Fruit fly (Drosophila melanogaster) whole organism, embryonic: ENCODE measurements around the gene Cyp310a1.

Source experiments
- B-H1 ChIP-seq: fragments of 200-800 bp; sonication (Bioruptor generic); IDR thresholded peaks from 3 replicates; pipeline ENCODE4 v1.3.6; 2022; ENCODE audit warnings: missing biosample characterization, missing genetic modification characterization
- CG15696 ChIP-seq: fragments of 200-800 bp; sonication (Bioruptor generic); optimal IDR thresholded peaks from 2 replicates; lab custom pipeline; 2019; ENCODE audit warnings: missing biosample characterization, mild to moderate bottlenecking, missing genetic modification characterization, moderate library complexity
- CG16863 ChIP-seq: fragments of 200-800 bp; sonication (Bioruptor generic); optimal IDR thresholded peaks from 3 replicates; lab custom pipeline; 2016; ENCODE audit warnings: missing biosample characterization, missing genetic modification characterization
- CG17186 ChIP-seq: fragments of 200-800 bp; sonication (Bioruptor generic); optimal IDR thresholded peaks from 3 replicates; lab custom pipeline; 2017; ENCODE audit warnings: missing biosample characterization, missing genetic modification reagents, missing genetic modification characterization
- CG17912 ChIP-seq: fragments of 200-800 bp; sonication (Bioruptor generic); optimal IDR thresholded peaks from 2 replicates; lab custom pipeline; 2018; ENCODE audit warnings: missing biosample characterization, mild to moderate bottlenecking, missing genetic modification characterization
- CG18476 ChIP-seq: fragments of 200-800 bp; sonication (Bioruptor generic); optimal IDR thresholded peaks from 2 replicates; lab custom pipeline; 2016; ENCODE audit warnings: missing biosample characterization, mild to moderate bottlenecking, missing genetic modification characterization
- CG18619 ChIP-seq: fragments of 200-800 bp; sonication (Bioruptor generic); optimal IDR thresholded peaks from 3 replicates; lab custom pipeline; 2017; ENCODE audit warnings: missing biosample characterization, mild to moderate bottlenecking, missing genetic modification characterization
- CG2116 ChIP-seq: fragments of 200-800 bp; sonication (Bioruptor generic); optimal IDR thresholded peaks from 3 replicates; lab custom pipeline; 2018; ENCODE audit warnings: missing biosample characterization, mild to moderate bottlenecking, missing genetic modification characterization
- CG2678 ChIP-seq: fragments of 200-800 bp; sonication (Bioruptor generic); optimal IDR thresholded peaks from 3 replicates; lab custom pipeline; 2019; ENCODE audit warnings: missing biosample characterization, mild to moderate bottlenecking, missing genetic modification characterization, moderate library complexity
- CG2889 ChIP-seq: fragments of 200-800 bp; sonication (Bioruptor generic); IDR thresholded peaks from 3 replicates; pipeline ENCODE4 v1.3.6; 2022; ENCODE audit warnings: missing biosample characterization, missing genetic modification characterization
- CG30431 ChIP-seq: fragments of 200-800 bp; sonication (Bioruptor generic); optimal IDR thresholded peaks from 2 replicates; lab custom pipeline; 2017; ENCODE audit warnings: missing biosample characterization, missing genetic modification characterization
- CG31224 ChIP-seq: fragments of 200-800 bp; sonication (Bioruptor generic); IDR thresholded peaks from 2 replicates; pipeline ENCODE4 v1.3.6; 2022; ENCODE audit warnings: missing biosample characterization, missing genetic modification characterization
- CG31388 ChIP-seq: fragments of 200-800 bp; sonication (Bioruptor generic); optimal IDR thresholded peaks from 2 replicates; lab custom pipeline; 2016; ENCODE audit warnings: missing biosample characterization, missing genetic modification characterization
- CG31441 ChIP-seq: fragments of 200-800 bp; sonication (Bioruptor generic); IDR thresholded peaks from 2 replicates; pipeline ENCODE4 v1.3.6; 2022; ENCODE audit warnings: missing biosample characterization, missing genetic modification characterization
- CG33557 ChIP-seq: fragments of 200-800 bp; sonication (Bioruptor generic); optimal IDR thresholded peaks from 2 replicates; lab custom pipeline; 2019; ENCODE audit warnings: missing biosample characterization, mild to moderate bottlenecking, missing genetic modification characterization, moderate library complexity
- CG4360 ChIP-seq: fragments of 200-800 bp; sonication (Bioruptor generic); IDR thresholded peaks from 2 replicates; pipeline ENCODE4 v1.3.6; 2022; ENCODE audit warnings: missing biosample characterization, missing genetic modification characterization
- CG5953 ChIP-seq: fragments of 200-800 bp; sonication (Bioruptor generic); IDR thresholded peaks from 2 replicates; pipeline ENCODE4 v1.3.6; 2022; ENCODE audit warnings: missing biosample characterization, missing genetic modification characterization
- CG7271 ChIP-seq: fragments of 200-800 bp; sonication (Bioruptor generic); optimal IDR thresholded peaks from 2 replicates; lab custom pipeline; 2018; ENCODE audit warnings: missing biosample characterization, mild to moderate bottlenecking, missing genetic modification characterization, moderate library complexity
- CG8290 ChIP-seq, 3 experiments: fragments of 200-800 bp; sonication (Bioruptor generic); optimal IDR thresholded peaks; 2 replicates each; lab custom pipeline; 2016 to 2019; ENCODE audit warnings: missing biosample characterization in 3 of 3, missing genetic modification characterization in 3 of 3, mild to moderate bottlenecking in 2 of 3, moderate library complexity in 1 of 3
- CG8944 ChIP-seq: fragments of 200-800 bp; sonication (Bioruptor generic); optimal IDR thresholded peaks from 3 replicates; lab custom pipeline; 2016; ENCODE audit warnings: missing biosample characterization, missing genetic modification characterization
- Chrac-16 ChIP-seq: fragments of 200-800 bp; sonication (Bioruptor generic); optimal IDR thresholded peaks from 3 replicates; lab custom pipeline; 2016; ENCODE audit warnings: missing biosample characterization, missing genetic modification characterization
- Dbx ChIP-seq: fragments of 200-800 bp; sonication (Bioruptor generic); IDR thresholded peaks from 3 replicates; pipeline ENCODE4 v1.3.6; 2022; ENCODE audit warnings: missing biosample characterization, missing genetic modification characterization
- Dll ChIP-seq: fragments of 200-800 bp; sonication (Bioruptor generic); IDR thresholded peaks from 4 replicates; pipeline ENCODE4 v1.3.6; 2022; ENCODE audit warnings: missing biosample characterization, missing genetic modification characterization; ENCODE audit not compliant: partially characterized antibody
- Drgx ChIP-seq: fragments of 200-800 bp; sonication (Bioruptor generic); IDR thresholded peaks from 2 replicates; pipeline ENCODE4 v1.3.6; 2022; ENCODE audit warnings: missing biosample characterization, missing genetic modification characterization
- E2f1 ChIP-seq: fragments of 200-800 bp; sonication (Bioruptor generic); IDR thresholded peaks from 2 replicates; pipeline ENCODE4 v1.3.6; 2022; ENCODE audit warnings: missing biosample characterization, missing genetic modification characterization
- Gsc ChIP-seq: fragments of 200-800 bp; sonication (Bioruptor generic); IDR thresholded peaks from 2 replicates; pipeline ENCODE4 v1.3.6; 2022; ENCODE audit warnings: missing biosample characterization, missing genetic modification characterization
- HLH54F ChIP-seq: fragments of 200-800 bp; sonication (Bioruptor generic); optimal IDR thresholded peaks from 3 replicates; lab custom pipeline; 2016; ENCODE audit warnings: missing biosample characterization, missing genetic modification characterization
- Hmx ChIP-seq: fragments of 200-800 bp; sonication (Bioruptor generic); optimal IDR thresholded peaks from 2 replicates; lab custom pipeline; 2016; ENCODE audit warnings: missing biosample characterization, missing genetic modification characterization
- Hsf ChIP-seq: fragments of 200-800 bp; sonication (Bioruptor generic); optimal IDR thresholded peaks from 3 replicates; lab custom pipeline; 2016; ENCODE audit warnings: missing biosample characterization, missing genetic modification characterization
- MBD-R2 ChIP-seq: fragments of 200-800 bp; sonication (Bioruptor generic); IDR thresholded peaks from 2 replicates; pipeline ENCODE4 v1.3.6; 2022; ENCODE audit warnings: missing biosample characterization, missing genetic modification characterization
- MESR4 ChIP-seq: fragments of 200-800 bp; sonication (Bioruptor generic); optimal IDR thresholded peaks from 2 replicates; lab custom pipeline; 2018; ENCODE audit warnings: missing biosample characterization, mild to moderate bottlenecking, missing genetic modification characterization, moderate library complexity
- Sox100B ChIP-seq: fragments of 200-800 bp; sonication (Bioruptor generic); optimal IDR thresholded peaks from 3 replicates; lab custom pipeline; 2018; ENCODE audit warnings: missing biosample characterization, mild to moderate bottlenecking, missing genetic modification characterization
- Tbp ChIP-seq: fragments of >200 bp; optimal IDR thresholded peaks from 2 replicates; lab custom pipeline; 2018; ENCODE audit warnings: missing biosample characterization, missing genetic modification characterization
- ato ChIP-seq: fragments of 200-800 bp; sonication (Bioruptor generic); IDR thresholded peaks from 2 replicates; pipeline ENCODE4 v1.3.6; 2022; ENCODE audit warnings: missing biosample characterization, missing genetic modification characterization; ENCODE audit not compliant: partially characterized antibody
- az2 ChIP-seq: fragments of 200-800 bp; sonication (Bioruptor generic); optimal IDR thresholded peaks from 3 replicates; lab custom pipeline; 2016; ENCODE audit warnings: missing biosample characterization, missing genetic modification characterization
- bcd ChIP-seq: fragments of 200-800 bp; sonication (Bioruptor generic); optimal IDR thresholded peaks from 2 replicates; lab custom pipeline; 2017; ENCODE audit warnings: missing biosample characterization, mild to moderate bottlenecking, missing genetic modification characterization
- cad ChIP-seq: fragments of >200 bp; optimal IDR thresholded peaks from 2 replicates; lab custom pipeline; 2017; ENCODE audit warnings: missing biosample characterization, missing genetic modification characterization
- chn ChIP-seq: fragments of 200-800 bp; sonication (Bioruptor generic); optimal IDR thresholded peaks from 2 replicates; lab custom pipeline; 2016; ENCODE audit warnings: missing biosample characterization, missing genetic modification characterization
- cwo ChIP-seq: fragments of 200-800 bp; sonication (Bioruptor generic); optimal IDR thresholded peaks from 3 replicates; lab custom pipeline; 2017; ENCODE audit warnings: missing biosample characterization, missing genetic modification characterization, mild to moderate bottlenecking, moderate library complexity, missing genetic modification reagents
- dan ChIP-seq: fragments of 200-800 bp; sonication (Bioruptor generic); IDR thresholded peaks from 2 replicates; pipeline ENCODE4 v1.3.6; 2022; ENCODE audit warnings: missing biosample characterization, missing genetic modification characterization
- emc ChIP-seq: fragments of 200-800 bp; sonication (Bioruptor generic); optimal IDR thresholded peaks from 2 replicates; lab custom pipeline; 2016; ENCODE audit warnings: missing biosample characterization, missing genetic modification characterization
- eve ChIP-seq, 2 experiments: fragments of >200 bp; optimal IDR thresholded peaks; 2 replicates each; lab custom pipeline; 2017; ENCODE audit warnings: missing biosample characterization in 2 of 2, missing genetic modification characterization in 2 of 2
- gcm ChIP-seq: fragments of 200-800 bp; sonication (Bioruptor generic); optimal IDR thresholded peaks from 2 replicates; lab custom pipeline; 2019; ENCODE audit warnings: missing biosample characterization, mild to moderate bottlenecking, missing genetic modification characterization, moderate library complexity
- gem ChIP-seq: fragments of 200-800 bp; sonication (Bioruptor generic); optimal IDR thresholded peaks from 2 replicates; lab custom pipeline; 2019; ENCODE audit warnings: missing biosample characterization, mild to moderate bottlenecking, missing genetic modification characterization, moderate library complexity
- gfzf ChIP-seq: fragments of 200-800 bp; sonication (Bioruptor generic); optimal IDR thresholded peaks from 2 replicates; lab custom pipeline; 2016; ENCODE audit warnings: missing biosample characterization, mild to moderate bottlenecking, missing genetic modification characterization, moderate library complexity
- gsb-n ChIP-seq: fragments of 200-800 bp; sonication (Bioruptor generic); optimal IDR thresholded peaks from 3 replicates; lab custom pipeline; 2018; ENCODE audit warnings: missing biosample characterization, mild to moderate bottlenecking, missing genetic modification characterization
- h ChIP-seq: fragments of >200 bp; optimal IDR thresholded peaks from 2 replicates; lab custom pipeline; 2017
- kni ChIP-seq: fragments of 200-800 bp; sonication (Bioruptor generic); optimal IDR thresholded peaks from 3 replicates; lab custom pipeline; 2017; ENCODE audit warnings: mild to moderate bottlenecking, missing biosample characterization, missing genetic modification reagents, missing genetic modification characterization
- lilli ChIP-seq: fragments of 200-800 bp; sonication (Bioruptor generic); optimal IDR thresholded peaks from 3 replicates; lab custom pipeline; 2016; ENCODE audit warnings: missing biosample characterization, missing genetic modification characterization
- lmd ChIP-seq: fragments of 200-800 bp; sonication (Bioruptor generic); IDR thresholded peaks from 2 replicates; pipeline ENCODE4 v1.3.6; 2022; ENCODE audit warnings: missing biosample characterization, missing genetic modification characterization
- onecut ChIP-seq: fragments of 200-800 bp; sonication (Bioruptor generic); IDR thresholded peaks from 2 replicates; pipeline ENCODE4 v1.3.6; 2022; ENCODE audit warnings: missing biosample characterization, missing genetic modification characterization
- p53 ChIP-seq: fragments of 200-800 bp; sonication (Bioruptor generic); optimal IDR thresholded peaks from 2 replicates; lab custom pipeline; 2016; ENCODE audit warnings: missing biosample characterization, missing genetic modification characterization
- yki ChIP-seq: fragments of >200 bp; optimal IDR thresholded peaks from 3 replicates; lab custom pipeline; 2018

The Cyp310a1 gene

DNA sequence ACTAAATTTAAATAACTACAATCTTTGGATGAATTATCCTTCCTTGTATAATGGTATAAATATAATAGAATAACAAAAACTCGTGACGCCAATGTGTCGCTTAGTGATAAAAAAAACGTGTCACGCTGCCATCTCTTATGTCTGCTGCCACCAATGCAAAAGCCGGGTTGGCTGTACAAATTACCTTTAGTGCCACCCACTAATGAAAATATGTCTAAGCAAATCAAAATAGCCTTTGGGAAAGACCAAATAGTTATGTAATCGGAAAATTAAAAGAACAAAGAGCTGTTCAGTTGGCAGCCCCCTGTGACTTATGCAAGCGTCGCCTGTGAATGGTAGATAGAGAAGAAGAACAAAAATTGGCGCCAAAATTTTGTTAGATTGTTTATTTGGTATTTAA is 36.6 kb upstream of the Cyp310a1 start, which contains the start of gene CG10336 (continued):
- TF ChIP-seq CG18476 (GFP tag; lab: Kevin White, UChicago), result no peak
- no peak for TF ChIP-seq CG31224 (GFP tag; lab: Robert Waterston, UW)
- no peak for TF ChIP-seq CG31388 (GFP tag; lab: Kevin White, UChicago)
- TF ChIP-seq bcd (GFP tag; lab: Kevin White, UChicago), result no peak
- TF ChIP-seq CG18619 (GFP tag; lab: Kevin White, UChicago), result no peak
- TF ChIP-seq chn (GFP tag; lab: Kevin White, UChicago), result no peak
- no peak for TF ChIP-seq CG8290 (GFP tag; optimal IDR thresholded peaks at IDR 0.05; lab: Kevin White, UChicago)
- TF ChIP-seq CG8290 (tag; optimal IDR thresholded peaks at IDR 0.05; lab: Kevin White, UChicago), result peak in 1 of 2 experiments; percentile 1
- TF ChIP-seq CG2889 (GFP tag; lab: Robert Waterston, UW), result no peak
- no peak for TF ChIP-seq CG17912 (GFP tag; lab: Kevin White, UChicago)
- TF ChIP-seq CG8944, result no peak
- no peak for TF ChIP-seq gcm (GFP tag; lab: Kevin White, UChicago)
- no peak for TF ChIP-seq CG2678 (tag; lab: Kevin White, UChicago)
- peak; percentile 60 for TF ChIP-seq CG2116 (GFP tag; lab: Kevin White, UChicago)
- peak; percentile 74 for TF ChIP-seq MBD-R2
- no peak for TF ChIP-seq CG4360 (GFP tag; lab: Robert Waterston, UW)
- peak; percentile 93 for TF ChIP-seq E2f1 (GFP tag; lab: Robert Waterston, UW)
- TF ChIP-seq MESR4, result peak; percentile 64
- peak; percentile 49 for TF ChIP-seq yki (lab: Kevin White, UChicago)
- TF ChIP-seq CG15696, result no peak
- no peak for TF ChIP-seq kni (GFP tag; lab: Kevin White, UChicago)
- TF ChIP-seq Gsc, result no peak
- TF ChIP-seq Tbp (GFP tag; lab: Kevin White, UChicago), result no peak
- TF ChIP-seq az2 (GFP tag; lab: Kevin White, UChicago), result no peak
- TF ChIP-seq dan (GFP tag; lab: Robert Waterston, UW), result no peak
- no peak for TF ChIP-seq emc (GFP tag; lab: Kevin White, UChicago)
- peak; percentile 0 for TF ChIP-seq Chrac-16 (GFP tag; lab: Kevin White, UChicago)
- no peak for TF ChIP-seq CG7271 (tag; lab: Kevin White, UChicago)
- no peak for TF ChIP-seq CG16863 (GFP tag; lab: Kevin White, UChicago)
- no peak for TF ChIP-seq Hsf
- TF ChIP-seq gem (tag; lab: Kevin White, UChicago), result no peak
- TF ChIP-seq p53 (GFP tag; lab: Kevin White, UChicago), result no peak
- TF ChIP-seq lmd (GFP tag; lab: Robert Waterston, UW), result no peak
- no peak for TF ChIP-seq gsb-n (tag; lab: Kevin White, UChicago)
- TF ChIP-seq eve (GFP tag; optimal IDR thresholded peaks at IDR 0.05; lab: Kevin White, UChicago), result no peak
- TF ChIP-seq lilli, result no peak
- no peak for TF ChIP-seq Dbx (GFP tag; lab: Robert Waterston, UW)
- no peak for TF ChIP-seq CG33557 (GFP tag; lab: Kevin White, UChicago)
- TF ChIP-seq cad (GFP tag; lab: Kevin White, UChicago), result no peak
- no peak for TF ChIP-seq CG17186
- TF ChIP-seq Drgx, result no peak
- no peak for TF ChIP-seq onecut
- TF ChIP-seq Dll (GFP tag; lab: Robert Waterston, UW), result peak; percentile 75
- TF ChIP-seq cwo, result no peak
- no peak for TF ChIP-seq CG31441
- no peak for TF ChIP-seq Sox100B (GFP tag; lab: Kevin White, UChicago)
- TF ChIP-seq Hmx (GFP tag; lab: Kevin White, UChicago), result no peak
- no peak for TF ChIP-seq gfzf
- TF ChIP-seq h, result no peak
- TF ChIP-seq B-H1 (GFP tag; lab: Robert Waterston, UW), result no peak
- TF ChIP-seq HLH54F (GFP tag; lab: Kevin White, UChicago), result no peak
- TF ChIP-seq CG30431, result no peak
- no peak for TF ChIP-seq CG5953 (GFP tag; lab: Robert Waterston, UW)
- 0 out of 2 replicates have a peak, but pooled peaks have one; percentile 25 for TF ChIP-seq ato (GFP tag; lab: Robert Waterston, UW)
